Fruit fly (Drosophila melanogaster) whole organism, embryonic: Measurements from ENCODE around the gene Tsen2.

Experiments
- Asciz ChIP-seq: fragments of 200-800 bp; sonication (Bioruptor generic); optimal IDR thresholded peaks from 2 replicates; lab custom pipeline; 2017; ENCODE audit warnings: missing biosample characterization, mild to moderate bottlenecking, missing genetic modification characterization, missing genetic modification reagents
- Blimp-1 ChIP-seq: fragments of 200-800 bp; sonication (Bioruptor generic); optimal IDR thresholded peaks from 3 replicates; lab custom pipeline; 2018; ENCODE audit warnings: missing biosample characterization, missing genetic modification characterization, mild to moderate bottlenecking, moderate library complexity, missing genetic modification reagents
- CG11560 ChIP-seq: fragments of 200-800 bp; sonication (Bioruptor generic); IDR thresholded peaks from 3 replicates; pipeline ENCODE4 v1.3.6; 2022; ENCODE audit warnings: missing biosample characterization, missing genetic modification characterization
- CG11695 ChIP-seq: fragments of 200-800 bp; sonication (Bioruptor generic); IDR thresholded peaks from 3 replicates; pipeline ENCODE4 v1.3.6; 2022; ENCODE audit warnings: missing biosample characterization, missing genetic modification characterization
- CG11723 ChIP-seq: fragments of 200-800 bp; sonication (Bioruptor generic); optimal IDR thresholded peaks from 2 replicates; lab custom pipeline; 2017; ENCODE audit warnings: missing biosample characterization, mild to moderate bottlenecking, missing genetic modification characterization
- CG14710 ChIP-seq: fragments of 200-800 bp; sonication (Bioruptor generic); optimal IDR thresholded peaks from 3 replicates; lab custom pipeline; 2019; ENCODE audit warnings: missing biosample characterization, mild to moderate bottlenecking, missing genetic modification characterization, moderate library complexity
- CG15696 ChIP-seq: fragments of 200-800 bp; sonication (Bioruptor generic); optimal IDR thresholded peaks from 2 replicates; lab custom pipeline; 2019; ENCODE audit warnings: missing biosample characterization, mild to moderate bottlenecking, missing genetic modification characterization, moderate library complexity
- CG1603 ChIP-seq: fragments of 200-800 bp; sonication (Bioruptor generic); optimal IDR thresholded peaks from 2 replicates; lab custom pipeline; 2019; ENCODE audit warnings: missing biosample characterization, mild to moderate bottlenecking, missing genetic modification characterization, moderate library complexity
- CG17186 ChIP-seq: fragments of 200-800 bp; sonication (Bioruptor generic); optimal IDR thresholded peaks from 3 replicates; lab custom pipeline; 2017; ENCODE audit warnings: missing biosample characterization, missing genetic modification reagents, missing genetic modification characterization
- CG2129 ChIP-seq: fragments of 200-800 bp; sonication (Bioruptor generic); IDR thresholded peaks from 2 replicates; pipeline ENCODE4 v1.3.6; 2022; ENCODE audit warnings: missing biosample characterization, missing genetic modification characterization; ENCODE audit not compliant: partially characterized antibody
- CG3065 ChIP-seq: fragments of 200-800 bp; sonication (Bioruptor generic); optimal IDR thresholded peaks from 2 replicates; lab custom pipeline; 2016; ENCODE audit warnings: missing biosample characterization, missing genetic modification characterization
- CG31224 ChIP-seq: fragments of 200-800 bp; sonication (Bioruptor generic); IDR thresholded peaks from 2 replicates; pipeline ENCODE4 v1.3.6; 2022; ENCODE audit warnings: missing biosample characterization, missing genetic modification characterization
- CG32772 ChIP-seq: fragments of 200-800 bp; sonication (Bioruptor generic); IDR thresholded peaks from 2 replicates; pipeline ENCODE4 v1.3.6; 2022; ENCODE audit warnings: missing biosample characterization, missing genetic modification characterization
- CG34224 ChIP-seq: fragments of 200-800 bp; sonication (Bioruptor generic); IDR thresholded peaks from 3 replicates; pipeline ENCODE4 v1.3.6; 2022; ENCODE audit warnings: missing biosample characterization, missing genetic modification characterization; ENCODE audit not compliant: partially characterized antibody
- CG7357 ChIP-seq: fragments of 200-800 bp; sonication (Bioruptor generic); IDR thresholded peaks from 3 replicates; pipeline ENCODE4 v1.3.6; 2022; ENCODE audit warnings: missing biosample characterization, missing genetic modification characterization
- CG8089 ChIP-seq: fragments of 200-800 bp; sonication (Bioruptor generic); optimal IDR thresholded peaks from 3 replicates; lab custom pipeline; 2016; ENCODE audit warnings: missing biosample characterization, missing genetic modification characterization
- CTCF ChIP-seq: fragments of 200-800 bp; sonication (Bioruptor generic); optimal IDR thresholded peaks from 2 replicates; lab custom pipeline; 2017; ENCODE audit warnings: missing biosample characterization, mild to moderate bottlenecking, missing genetic modification characterization, moderate library complexity
- Dek ChIP-seq: fragments of 200-800 bp; sonication (Bioruptor generic); optimal IDR thresholded peaks from 3 replicates; lab custom pipeline; 2019; ENCODE audit warnings: missing biosample characterization, mild to moderate bottlenecking, missing genetic modification characterization, moderate library complexity
- Drgx ChIP-seq: fragments of 200-800 bp; sonication (Bioruptor generic); IDR thresholded peaks from 2 replicates; pipeline ENCODE4 v1.3.6; 2022; ENCODE audit warnings: missing biosample characterization, missing genetic modification characterization
- E2f2 ChIP-seq: fragments of 200-800 bp; sonication (Bioruptor generic); IDR thresholded peaks from 2 replicates; pipeline ENCODE4 v1.3.6; 2022; ENCODE audit warnings: missing biosample characterization, missing genetic modification characterization
- Elba2 ChIP-seq: fragments of 200-800 bp; sonication (Bioruptor generic); optimal IDR thresholded peaks from 3 replicates; lab custom pipeline; 2016; ENCODE audit warnings: missing biosample characterization, missing genetic modification characterization
- Lhr ChIP-seq: fragments of 200-800 bp; sonication (Bioruptor generic); optimal IDR thresholded peaks from 3 replicates; lab custom pipeline; 2017; ENCODE audit warnings: mild to moderate bottlenecking, missing biosample characterization, missing genetic modification reagents, missing genetic modification characterization
- MTF-1 ChIP-seq: fragments of 200-800 bp; sonication (Bioruptor generic); optimal IDR thresholded peaks from 2 replicates; lab custom pipeline; 2018; ENCODE audit warnings: missing biosample characterization, mild to moderate bottlenecking, missing genetic modification characterization, borderline replicate concordance
- Mrtf ChIP-seq: fragments of 200-800 bp; sonication (Bioruptor generic); IDR thresholded peaks from 3 replicates; pipeline ENCODE4 v1.3.6; 2022; ENCODE audit warnings: missing biosample characterization, missing genetic modification characterization
- Neu2 ChIP-seq: fragments of 200-800 bp; sonication (Bioruptor generic); optimal IDR thresholded peaks from 3 replicates; lab custom pipeline; 2016; ENCODE audit warnings: missing biosample characterization, missing genetic modification characterization, borderline replicate concordance
- NfI ChIP-seq: fragments of 200-800 bp; sonication (Bioruptor generic); optimal IDR thresholded peaks from 3 replicates; lab custom pipeline; 2018; ENCODE audit warnings: missing biosample characterization, mild to moderate bottlenecking, missing genetic modification characterization, moderate library complexity
- PHDP ChIP-seq: fragments of 200-800 bp; sonication (Bioruptor generic); optimal IDR thresholded peaks from 3 replicates; lab custom pipeline; 2018; ENCODE audit warnings: missing biosample characterization, mild to moderate bottlenecking, missing genetic modification characterization, moderate library complexity
- Stat92E ChIP-seq, 3 experiments: fragments of >200 bp in 2 of 3; fragments of 200-800 bp in 1 of 3; sonication (Bioruptor generic) in 1 of 3; optimal IDR thresholded peaks; 2 replicates each; lab custom pipeline; 2017 to 2019; ENCODE audit warnings: missing biosample characterization in 3 of 3, missing genetic modification characterization in 3 of 3, mild to moderate bottlenecking in 1 of 3, moderate library complexity in 1 of 3
- TFAM ChIP-seq: fragments of 200-800 bp; sonication (Bioruptor generic); optimal IDR thresholded peaks from 2 replicates; lab custom pipeline; 2017; ENCODE audit warnings: missing biosample characterization, missing genetic modification characterization, inconsistent platforms
- Xrp1 ChIP-seq: fragments of 200-800 bp; sonication (Bioruptor generic); IDR thresholded peaks from 2 replicates; pipeline ENCODE4 v1.3.6; 2022; ENCODE audit warnings: missing biosample characterization, missing genetic modification characterization
- ap ChIP-seq: fragments of 200-800 bp; sonication (Bioruptor generic); IDR thresholded peaks from 2 replicates; pipeline ENCODE4 v1.3.6; 2022; ENCODE audit warnings: missing biosample characterization, missing genetic modification characterization
- bab2 ChIP-seq: fragments of 200-800 bp; sonication (Bioruptor generic); optimal IDR thresholded peaks from 2 replicates; lab custom pipeline; 2016; ENCODE audit warnings: missing biosample characterization, missing genetic modification characterization
- chif ChIP-seq, 2 experiments: fragments of 200-800 bp; sonication (Bioruptor generic); optimal IDR thresholded peaks; 3 replicates each; lab custom pipeline; 2016; ENCODE audit warnings: missing biosample characterization in 2 of 2, missing genetic modification characterization in 2 of 2
- dmrt99B ChIP-seq: fragments of 200-800 bp; sonication (Bioruptor generic); optimal IDR thresholded peaks from 2 replicates; lab custom pipeline; 2018; ENCODE audit warnings: missing biosample characterization, mild to moderate bottlenecking, missing genetic modification characterization, moderate library complexity
- ems ChIP-seq: fragments of 200-800 bp; sonication (Bioruptor generic); optimal IDR thresholded peaks from 3 replicates; lab custom pipeline; 2016; ENCODE audit warnings: missing biosample characterization, missing genetic modification characterization
- gfzf ChIP-seq: fragments of 200-800 bp; sonication (Bioruptor generic); optimal IDR thresholded peaks from 2 replicates; lab custom pipeline; 2016; ENCODE audit warnings: missing biosample characterization, mild to moderate bottlenecking, missing genetic modification characterization, moderate library complexity
- gt ChIP-seq: fragments of 200-800 bp; sonication (Bioruptor generic); IDR thresholded peaks from 2 replicates; pipeline ENCODE4 v1.3.6; 2022; ENCODE audit warnings: missing biosample characterization, missing genetic modification characterization
- ind ChIP-seq: fragments of 200-800 bp; sonication (Bioruptor generic); optimal IDR thresholded peaks from 3 replicates; lab custom pipeline; 2016; ENCODE audit warnings: missing biosample characterization, missing genetic modification characterization
- lab ChIP-seq: fragments of 200-800 bp; sonication (Bioruptor generic); optimal IDR thresholded peaks from 3 replicates; lab custom pipeline; 2017; ENCODE audit warnings: missing biosample characterization, missing genetic modification characterization, mild to moderate bottlenecking, moderate library complexity, missing genetic modification reagents
- mam ChIP-seq: fragments of 200-800 bp; sonication (Bioruptor generic); optimal IDR thresholded peaks from 3 replicates; lab custom pipeline; 2016; ENCODE audit warnings: missing biosample characterization, missing genetic modification characterization
- mirr ChIP-seq: fragments of 200-800 bp; sonication (Bioruptor generic); optimal IDR thresholded peaks from 3 replicates; lab custom pipeline; 2018; ENCODE audit warnings: missing biosample characterization, mild to moderate bottlenecking, missing genetic modification characterization
- peb ChIP-seq: fragments of 200-800 bp; sonication (Bioruptor generic); IDR thresholded peaks from 2 replicates; pipeline ENCODE4 v1.3.6; 2022; ENCODE audit warnings: missing biosample characterization, missing genetic modification characterization
- pfk ChIP-seq: fragments of 200-800 bp; sonication (Bioruptor generic); optimal IDR thresholded peaks from 2 replicates; lab custom pipeline; 2018; ENCODE audit warnings: missing biosample characterization, mild to moderate bottlenecking, missing genetic modification characterization, moderate library complexity
- ranshi ChIP-seq: fragments of 200-800 bp; sonication (Bioruptor generic); IDR thresholded peaks from 2 replicates; pipeline ENCODE4 v1.3.6; 2022; ENCODE audit warnings: missing biosample characterization, missing genetic modification characterization
- schlank ChIP-seq: fragments of 200-800 bp; sonication (Bioruptor generic); optimal IDR thresholded peaks from 2 replicates; lab custom pipeline; 2018; ENCODE audit warnings: missing biosample characterization, mild to moderate bottlenecking, missing genetic modification characterization
- sd ChIP-seq: fragments of 200-800 bp; sonication (Bioruptor generic); optimal IDR thresholded peaks from 3 replicates; lab custom pipeline; 2018; ENCODE audit warnings: missing biosample characterization, mild to moderate bottlenecking, missing genetic modification characterization, moderate library complexity
- slou ChIP-seq: fragments of 200-800 bp; sonication (Bioruptor generic); optimal IDR thresholded peaks from 3 replicates; lab custom pipeline; 2016; ENCODE audit warnings: missing biosample characterization, missing genetic modification characterization
- zfh2 ChIP-seq: fragments of 200-800 bp; sonication (Bioruptor generic); optimal IDR thresholded peaks from 2 replicates; lab custom pipeline; 2016; ENCODE audit warnings: missing biosample characterization, missing genetic modification characterization

The Tsen2 gene

DNA sequence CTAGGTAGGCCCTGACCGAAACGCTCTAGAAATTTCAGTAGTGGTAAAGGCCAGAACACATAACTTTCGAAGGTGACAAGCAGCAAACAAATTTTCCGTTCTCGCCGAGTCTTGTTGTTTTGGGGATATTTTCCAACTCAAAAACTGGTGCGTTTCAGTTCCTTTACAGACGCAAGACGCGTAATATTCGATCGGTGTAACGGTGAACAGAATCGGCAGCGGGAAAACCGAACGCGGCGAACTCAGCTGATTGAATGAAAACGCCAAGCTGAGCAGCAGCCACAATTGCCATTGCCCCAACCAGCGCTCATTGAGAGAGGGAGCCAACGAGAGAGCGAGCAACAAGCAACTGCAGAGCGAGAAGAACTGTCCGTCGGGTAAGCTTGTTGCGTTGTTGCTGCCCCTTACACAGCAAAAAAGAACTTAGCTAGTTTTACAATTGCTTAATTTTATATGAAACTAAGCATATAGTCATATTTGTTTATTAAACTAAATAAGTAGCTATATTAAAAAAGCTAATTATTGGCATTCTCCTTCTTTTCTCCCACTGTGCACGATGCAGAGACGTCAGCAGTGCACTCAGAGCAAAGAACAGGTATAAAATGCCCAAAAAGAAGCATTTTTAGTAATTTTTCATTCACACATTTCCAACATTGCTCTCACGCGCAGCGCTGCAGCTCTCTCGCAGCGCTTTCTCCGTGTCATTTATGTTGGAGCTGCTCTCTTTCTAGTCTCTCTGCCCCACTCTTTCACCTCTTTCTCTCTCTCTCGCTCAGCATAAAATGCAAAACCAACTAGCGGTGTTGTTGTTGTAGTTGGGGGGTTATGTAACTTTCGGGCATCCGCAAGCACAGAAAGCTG lies 13.5 kb upstream of the Tsen2 start, which contains the start of the genes Cyt-c-d and CG31808:
Gene Cyt-c-d (plus strand): TSS at position 51 of the 861 bp plus-strand sequence.
Gene CG31808 (minus strand): TSS at position 355 of the 861 bp plus-strand sequence.
- TF ChIP-seq ind = peak; percentile 95
- TF ChIP-seq NfI (GFP tag; lab: Kevin White, UChicago) = peak; percentile 97
- peak; percentile 97 for TF ChIP-seq peb (GFP tag; lab: Robert Waterston, UW)
- TF ChIP-seq lab = peak; percentile 98
- TF ChIP-seq Drgx (GFP tag; lab: Robert Waterston, UW) = peak; percentile 99
- TF ChIP-seq zfh2 = peak; percentile 75
- peak; percentile 87 for TF ChIP-seq CG8089 (GFP tag; lab: Kevin White, UChicago)
- TF ChIP-seq ranshi (GFP tag; lab: Robert Waterston, UW) = peak; percentile 97
- TF ChIP-seq dmrt99B = peak; percentile 99
- peak in 1 of 3 experiments; percentile 92 for TF ChIP-seq Stat92E (GFP tag; optimal IDR thresholded peaks at IDR 0.05; lab: Kevin White, UChicago)
- 0 out of 3 replicates have a peak, but pooled peaks have one; percentile 7 for TF ChIP-seq CG34224 (GFP tag; lab: Robert Waterston, UW)
- TF ChIP-seq sd = peak; percentile 83
- TF ChIP-seq CG7357 (GFP tag; lab: Robert Waterston, UW) = peak; percentile 91
- TF ChIP-seq chif (GFP tag; optimal IDR thresholded peaks at IDR 0.05; lab: Kevin White, UChicago) = peak; percentile 94 to 96
- no peak for TF ChIP-seq CG2129 (GFP tag; lab: Robert Waterston, UW)
- TF ChIP-seq CG15696 = peak; percentile 77
- peak; percentile 98 for TF ChIP-seq Asciz (GFP tag; lab: Kevin White, UChicago)
- peak; percentile 17 for TF ChIP-seq gfzf (GFP tag; lab: Kevin White, UChicago)
- TF ChIP-seq CG32772 = peak; percentile 98
- TF ChIP-seq Neu2 (GFP tag; lab: Kevin White, UChicago) = no peak
- TF ChIP-seq ems (GFP tag; lab: Kevin White, UChicago) = peak; percentile 94
- peak; percentile 88 for TF ChIP-seq CG17186 (GFP tag; lab: Kevin White, UChicago)
- TF ChIP-seq Elba2 (GFP tag; lab: Kevin White, UChicago) = no peak
- peak; percentile 70 for TF ChIP-seq schlank (tag; lab: Kevin White, UChicago)
- TF ChIP-seq PHDP (tag; lab: Kevin White, UChicago) = peak; percentile 98
- peak; percentile 94 for TF ChIP-seq Lhr
- TF ChIP-seq Dek (tag; lab: Kevin White, UChicago) = peak; percentile 96
- peak; percentile 89 for TF ChIP-seq CG11560 (tag; lab: Robert Waterston, UW)
- peak; percentile 96 for TF ChIP-seq Mrtf (GFP tag; lab: Robert Waterston, UW)
- TF ChIP-seq CG31224 (GFP tag; lab: Robert Waterston, UW) = peak; percentile 86
- peak; percentile 95 for TF ChIP-seq gt (GFP tag; lab: Robert Waterston, UW)
- TF ChIP-seq MTF-1 = peak; percentile 86
- TF ChIP-seq bab2 (GFP tag; lab: Kevin White, UChicago) = peak; percentile 92
- peak; percentile 95 for TF ChIP-seq CG14710 (tag; lab: Kevin White, UChicago)
- TF ChIP-seq CG1603 = peak; percentile 97
- TF ChIP-seq Xrp1 (GFP tag; lab: Robert Waterston, UW) = peak; percentile 98
- peak; percentile 91 for TF ChIP-seq slou (GFP tag; lab: Kevin White, UChicago)
- peak; percentile 89 for TF ChIP-seq CG3065 (GFP tag; lab: Kevin White, UChicago)
- TF ChIP-seq E2f2 (GFP tag; lab: Robert Waterston, UW) = peak; percentile 86
- TF ChIP-seq mam = peak; percentile 91
- peak; percentile 97 for TF ChIP-seq CG11695
- peak; percentile 97 for TF ChIP-seq ap (GFP tag; lab: Robert Waterston, UW)
- peak; percentile 39 for TF ChIP-seq pfk (GFP tag; lab: Kevin White, UChicago)
- TF ChIP-seq Blimp-1 = peak; percentile 97
- TF ChIP-seq CTCF (GFP tag; lab: Kevin White, UChicago) = peak; percentile 71
- peak; percentile 69 for TF ChIP-seq mirr (GFP tag; lab: Kevin White, UChicago)
- peak; percentile 96 for TF ChIP-seq CG11723 (GFP tag; lab: Kevin White, UChicago)
- TF ChIP-seq TFAM = peak; percentile 83
